Worm (Caenorhabditis elegans): Measurements from ENCODE around the gene Y57A10A.27.

The Y57A10A.27 gene

ce11 chrII:12263971-12264554 is 10.8 kb downstream of the Y57A10A.27 start, which contains the start of gene faxc-1:
Gene faxc-1, plus strand, starts transcription at chrII:12264192.
- TF ChIP-seq flt-1 (GFP tag; IDR thresholded peaks at IDR 0.05) (no peak), med-1 (GFP tag; optimal IDR thresholded peaks at IDR 0.05; ENCODE audit: insufficient read depth) (no peak), ref-1 (GFP tag; conservative IDR thresholded peaks at IDR 0.05) (no peak), T22C8.4 (GFP tag; IDR thresholded peaks at IDR 0.05) (no peak), cog-1 (tag; optimal IDR thresholded peaks at IDR 0.05) (no peak), klf-2 (GFP tag; conservative IDR thresholded peaks at IDR 0.05) (no peak), ztf-29 (GFP tag; IDR thresholded peaks at IDR 0.05) (no peak), tab-1 (GFP tag; IDR thresholded peaks at IDR 0.05) (no peak), ztf-23 (GFP tag; IDR thresholded peaks at IDR 0.05) (no peak)

ce11 chrII:12262567-12262966 is 12.3 kb downstream of the Y57A10A.27 start:
- TF ChIP-seq med-1 (GFP tag; optimal IDR thresholded peaks at IDR 0.05; ENCODE audit: insufficient read depth), result no peak
- no peak for TF ChIP-seq klf-2 (GFP tag; conservative IDR thresholded peaks at IDR 0.05)
- no peak for TF ChIP-seq ztf-23 (GFP tag; IDR thresholded peaks at IDR 0.05)
- TF ChIP-seq T22C8.4 (GFP tag; IDR thresholded peaks at IDR 0.05), result no peak
- no peak for TF ChIP-seq tab-1 (GFP tag; IDR thresholded peaks at IDR 0.05)
- TF ChIP-seq ref-1 (GFP tag; conservative IDR thresholded peaks at IDR 0.05), result no peak
- no peak for TF ChIP-seq ztf-29 (GFP tag; IDR thresholded peaks at IDR 0.05)
- TF ChIP-seq flt-1 (GFP tag; IDR thresholded peaks at IDR 0.05), result no peak; the same call in 1 of the 2 replicates
- TF ChIP-seq cog-1 (tag; optimal IDR thresholded peaks at IDR 0.05), result no peak

ce11 chrII:12261147-12261821 is 13.6 kb downstream of the Y57A10A.27 start:
- TF ChIP-seq med-1 (GFP tag; optimal IDR thresholded peaks at IDR 0.05; ENCODE audit: insufficient read depth), result no peak
- TF ChIP-seq cog-1 (tag; optimal IDR thresholded peaks at IDR 0.05), result no peak
- no peak for TF ChIP-seq ztf-29 (GFP tag; IDR thresholded peaks at IDR 0.05)
- no peak for TF ChIP-seq tab-1 (GFP tag; IDR thresholded peaks at IDR 0.05)
- TF ChIP-seq flt-1 (GFP tag; IDR thresholded peaks at IDR 0.05), result no peak
- TF ChIP-seq ztf-23 (GFP tag; IDR thresholded peaks at IDR 0.05), result no peak
- no peak for TF ChIP-seq ref-1 (GFP tag; conservative IDR thresholded peaks at IDR 0.05)
- no peak for TF ChIP-seq klf-2 (GFP tag; conservative IDR thresholded peaks at IDR 0.05)
- TF ChIP-seq T22C8.4 (GFP tag; IDR thresholded peaks at IDR 0.05), result no peak

ce11 chrII:12260538-12260937 is 14.3 kb downstream of the Y57A10A.27 start:
- TF ChIP-seq T22C8.4 (GFP tag; IDR thresholded peaks at IDR 0.05) (no peak), ztf-23 (GFP tag; IDR thresholded peaks at IDR 0.05) (no peak), tab-1 (GFP tag; IDR thresholded peaks at IDR 0.05) (no peak), cog-1 (tag; optimal IDR thresholded peaks at IDR 0.05) (no peak), med-1 (GFP tag; optimal IDR thresholded peaks at IDR 0.05; ENCODE audit: insufficient read depth) (no peak), ref-1 (GFP tag; conservative IDR thresholded peaks at IDR 0.05) (no peak), ztf-29 (GFP tag; IDR thresholded peaks at IDR 0.05) (no peak)

- 0 out of 2 replicates have a peak, but pooled peaks have one; percentile 8 for TF ChIP-seq T22C8.4 (GFP tag; IDR thresholded peaks at IDR 0.05)
- TF ChIP-seq ztf-29 (GFP tag; IDR thresholded peaks at IDR 0.05), result no peak
Observed at ce11 chrII:12257095-12257494, 17.7 kb downstream of the Y57A10A.27 start.

ce11 chrII:12256528-12256927 is 18.3 kb downstream of the Y57A10A.27 start, which contains the start of gene parn-2:
Gene parn-2, minus strand, starts transcription at chrII:12256628.
- TF ChIP-seq ref-1 (GFP tag; conservative IDR thresholded peaks at IDR 0.05) (no peak), ztf-29 (GFP tag; IDR thresholded peaks at IDR 0.05) (no peak), cog-1 (tag; optimal IDR thresholded peaks at IDR 0.05) (no peak), flt-1 (GFP tag; IDR thresholded peaks at IDR 0.05) (no peak), tab-1 (GFP tag; IDR thresholded peaks at IDR 0.05) (no peak), klf-2 (GFP tag; conservative IDR thresholded peaks at IDR 0.05) (no peak), ztf-23 (GFP tag; IDR thresholded peaks at IDR 0.05) (no peak), T22C8.4 (GFP tag; IDR thresholded peaks at IDR 0.05) (no peak), med-1 (GFP tag; optimal IDR thresholded peaks at IDR 0.05; ENCODE audit: insufficient read depth) (no peak)

ce11 chrII:12255545-12256233 is 19.2 kb downstream of the Y57A10A.27 start:
- TF ChIP-seq tab-1 (GFP tag; IDR thresholded peaks at IDR 0.05), result no peak
- TF ChIP-seq T22C8.4 (GFP tag; IDR thresholded peaks at IDR 0.05), result peak; percentile 79; the same call in 1 of the 2 replicates

- TF ChIP-seq med-1 (GFP tag; optimal IDR thresholded peaks at IDR 0.05; ENCODE audit: insufficient read depth) (no peak), klf-2 (GFP tag; conservative IDR thresholded peaks at IDR 0.05) (no peak), ref-1 (GFP tag; conservative IDR thresholded peaks at IDR 0.05) (no peak), ztf-23 (GFP tag; IDR thresholded peaks at IDR 0.05) (no peak), cog-1 (tag; optimal IDR thresholded peaks at IDR 0.05) (no peak)
Observed at ce11 chrII:12249042-12249441, 25.8 kb downstream of the Y57A10A.27 start, which contains the start of gene tag-276. Gene tag-276, minus strand, starts transcription at chrII:12249142.

ce11 chrII:12242551-12242950 is 32.3 kb downstream of the Y57A10A.27 start, which contains the start of gene Y57A10A.24:
Gene Y57A10A.24, plus strand, starts transcription at chrII:12242946.
- TF ChIP-seq T22C8.4 (GFP tag; IDR thresholded peaks at IDR 0.05), result no peak
- TF ChIP-seq tab-1 (GFP tag; IDR thresholded peaks at IDR 0.05), result peak; percentile 54; the same call in 1 of the 2 replicates

- no peak for TF ChIP-seq ref-1 (GFP tag; conservative IDR thresholded peaks at IDR 0.05)
- no peak for TF ChIP-seq flt-1 (GFP tag; IDR thresholded peaks at IDR 0.05)
- TF ChIP-seq T22C8.4 (GFP tag; IDR thresholded peaks at IDR 0.05), result no peak
- no peak for TF ChIP-seq ztf-29 (GFP tag; IDR thresholded peaks at IDR 0.05)
- TF ChIP-seq tab-1 (GFP tag; IDR thresholded peaks at IDR 0.05), result no peak
- TF ChIP-seq klf-2 (GFP tag; conservative IDR thresholded peaks at IDR 0.05), result no peak
- TF ChIP-seq med-1 (GFP tag; optimal IDR thresholded peaks at IDR 0.05; ENCODE audit: insufficient read depth), result no peak
- TF ChIP-seq ztf-23 (GFP tag; IDR thresholded peaks at IDR 0.05), result no peak
- TF ChIP-seq cog-1 (tag; optimal IDR thresholded peaks at IDR 0.05), result no peak
Observed at ce11 chrII:12241792-12242191, 33.1 kb downstream of the Y57A10A.27 start.

Measured in whole organism, midembryonic.